Fruit fly (Drosophila melanogaster): ENCODE measurements around the gene CG14105.

Gene CG14105

DNA sequence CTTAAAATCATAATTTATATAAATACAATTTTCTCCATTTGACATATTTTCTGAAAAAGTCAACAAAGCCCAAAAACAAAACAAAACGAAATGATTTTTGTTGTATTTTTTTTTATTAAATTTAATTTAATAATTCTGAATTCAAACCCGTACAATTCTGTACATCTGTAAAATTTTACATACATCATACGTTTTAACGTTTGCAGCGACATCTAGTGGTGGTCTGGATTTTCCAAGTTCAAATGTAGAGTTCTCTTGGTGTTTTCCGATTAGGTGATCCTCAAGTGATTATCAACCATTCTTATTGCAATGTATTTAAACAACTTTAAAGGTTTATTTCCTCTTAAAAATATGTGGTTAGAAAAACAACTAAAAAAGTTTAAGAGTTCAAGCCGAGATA lies 15.5 kb downstream of the CG14105 start:
- TF ChIP-seq EcR (GFP tag; optimal IDR thresholded peaks at IDR 0.05) (peak; percentile 25), CG15710 (tag; optimal IDR thresholded peaks at IDR 0.05) (no peak), D1 (tag; optimal IDR thresholded peaks at IDR 0.05) (peak; percentile 93)

DNA sequence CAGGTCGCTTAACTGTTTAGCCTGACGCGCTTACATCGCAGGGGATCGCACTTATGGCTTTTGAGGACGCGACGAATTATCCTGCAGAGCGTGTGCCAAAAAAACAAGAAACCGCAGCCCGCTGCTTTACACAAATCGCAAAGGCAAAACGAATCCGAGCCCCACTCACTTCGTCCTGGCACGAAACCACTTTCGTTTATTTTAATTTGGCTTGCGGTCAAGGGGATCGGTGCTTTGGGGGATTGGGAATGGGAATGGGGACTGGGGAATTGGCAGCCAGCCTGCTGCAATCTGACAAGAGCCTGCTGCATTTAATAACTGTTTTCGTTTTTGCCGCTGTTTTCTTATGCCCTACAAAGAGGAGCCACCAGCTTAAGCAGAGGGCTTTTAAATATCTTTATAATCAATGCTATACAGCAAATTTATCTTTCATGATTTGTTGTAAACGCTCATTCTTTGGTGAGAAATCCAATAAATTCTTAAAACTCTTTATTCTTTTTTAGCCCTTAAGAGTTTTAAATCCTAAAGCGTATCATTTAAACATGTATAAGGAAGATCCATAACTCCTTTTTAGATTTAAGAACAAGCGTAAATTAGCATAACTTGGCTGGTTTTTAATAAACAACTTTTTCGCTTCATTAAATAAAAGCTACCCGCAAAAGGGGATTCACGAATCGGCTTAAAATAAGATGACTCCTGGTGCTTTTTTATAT lies 16.5 kb downstream of the CG14105 start:
- TF ChIP-seq CG8301 (tag; optimal IDR thresholded peaks at IDR 0.05) = no peak
- no peak for TF ChIP-seq rn (GFP tag; IDR thresholded peaks at IDR 0.05)
- TF ChIP-seq CG17806 (tag; optimal IDR thresholded peaks at IDR 0.05) = peak; percentile 7
- peak; percentile 66 for TF ChIP-seq CG8159 (tag; optimal IDR thresholded peaks at IDR 0.05)
- peak; percentile 51 for TF ChIP-seq Snoo (tag; optimal IDR thresholded peaks at IDR 0.05)
- peak; percentile 11 for TF ChIP-seq Pif1B (GFP tag; optimal IDR thresholded peaks at IDR 0.05)
- no peak for TF ChIP-seq Ets98B (GFP tag; IDR thresholded peaks at IDR 0.05)
- TF ChIP-seq CG34367 (tag; optimal IDR thresholded peaks at IDR 0.05) = peak; percentile 4
- TF ChIP-seq D1 (tag; optimal IDR thresholded peaks at IDR 0.05) = no peak
- TF ChIP-seq CG9948 (tag; optimal IDR thresholded peaks at IDR 0.05) = peak; percentile 5
- peak; percentile 52 for TF ChIP-seq CG15710 (tag; optimal IDR thresholded peaks at IDR 0.05)
- TF ChIP-seq fd96Ca (GFP tag; IDR thresholded peaks at IDR 0.05) = no peak

DNA sequence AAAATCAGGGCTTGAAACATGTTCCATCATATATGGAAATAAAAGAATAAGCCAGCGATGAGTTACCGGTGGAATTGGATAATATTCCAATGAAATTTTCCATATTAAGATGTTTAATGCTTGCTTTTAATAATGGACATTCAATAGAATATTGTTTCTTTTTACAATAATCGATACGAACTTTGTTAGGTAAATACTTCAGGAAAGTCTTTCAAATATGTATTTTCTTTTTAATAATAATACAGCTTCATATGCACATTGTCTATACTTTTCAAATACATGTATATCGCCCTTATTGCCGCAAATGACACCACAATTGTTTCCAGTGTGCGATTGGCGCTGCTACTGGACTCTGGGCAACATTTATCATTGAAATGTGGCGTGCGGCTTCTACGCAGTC lies 19.6 kb downstream of the CG14105 start:
- TF ChIP-seq Snoo (tag; optimal IDR thresholded peaks at IDR 0.05) (peak; percentile 41), CG34367 (tag; optimal IDR thresholded peaks at IDR 0.05) (peak; percentile 35), CG14655 (GFP tag; optimal IDR thresholded peaks at IDR 0.05) (peak; percentile 67), CG12605 (GFP tag; IDR thresholded peaks at IDR 0.05) (no peak), Pif1B (GFP tag; optimal IDR thresholded peaks at IDR 0.05) (peak; percentile 42), CG10348 (GFP tag; IDR thresholded peaks at IDR 0.05) (no peak), gl (tag; optimal IDR thresholded peaks at IDR 0.05) (no peak), rn (GFP tag; IDR thresholded peaks at IDR 0.05) (no peak), Ets98B (GFP tag; IDR thresholded peaks at IDR 0.05) (no peak), Pif1A (GFP tag; optimal IDR thresholded peaks at IDR 0.05) (peak; percentile 38), CG8159 (tag; optimal IDR thresholded peaks at IDR 0.05) (peak; percentile 72), D1 (tag; optimal IDR thresholded peaks at IDR 0.05) (peak; percentile 26), CG9948 (tag; optimal IDR thresholded peaks at IDR 0.05) (peak; percentile 40), CG17806 (tag; optimal IDR thresholded peaks at IDR 0.05) (peak; percentile 46), CG4496 (GFP tag; IDR thresholded peaks at IDR 0.05) (no peak), CG8301 (tag; optimal IDR thresholded peaks at IDR 0.05) (peak; percentile 29), fd96Ca (GFP tag; IDR thresholded peaks at IDR 0.05) (no peak), CG32121 (GFP tag; IDR thresholded peaks at IDR 0.05) (no peak), CG13204 (GFP tag; optimal IDR thresholded peaks at IDR 0.05) (peak; percentile 7), CG15710 (tag; optimal IDR thresholded peaks at IDR 0.05) (peak; percentile 52), EcR (GFP tag; optimal IDR thresholded peaks at IDR 0.05) (no peak)

DNA sequence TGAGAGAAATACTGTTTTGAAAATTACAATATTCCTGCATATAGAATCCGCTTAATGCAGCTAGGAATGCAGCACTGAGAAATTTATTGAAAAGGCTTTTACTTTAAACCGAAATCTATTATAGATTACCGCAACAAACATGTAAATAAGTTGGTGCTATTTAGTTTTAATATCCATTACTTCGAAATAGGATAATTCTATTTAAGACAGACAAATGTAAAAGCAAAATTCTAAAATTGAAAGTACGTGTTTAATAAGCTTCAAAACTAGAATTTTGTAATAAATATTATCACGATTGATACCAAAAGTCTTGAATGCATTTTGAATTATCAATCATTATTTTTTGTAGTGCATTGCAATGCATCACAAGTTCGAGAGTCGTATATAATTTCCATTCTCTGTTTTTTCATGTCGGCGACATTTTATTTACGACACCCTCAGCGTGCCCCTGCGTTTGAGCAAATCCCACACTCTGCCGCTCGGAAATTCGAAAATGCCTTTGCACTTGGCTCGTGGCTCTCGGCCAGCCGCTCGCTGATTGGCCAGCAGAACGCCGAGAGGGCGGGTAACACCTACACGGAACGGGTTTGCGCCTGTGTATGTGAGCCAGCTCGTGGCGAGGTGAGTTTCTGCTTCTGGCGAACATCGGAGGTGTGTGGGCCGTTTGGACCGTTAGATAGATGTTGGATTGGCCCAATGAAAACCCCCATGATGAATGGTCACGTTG lies 23.2 kb downstream of the CG14105 start:
- TF ChIP-seq CG10348 (GFP tag; IDR thresholded peaks at IDR 0.05) = no peak
- no peak for TF ChIP-seq fd96Ca (GFP tag; IDR thresholded peaks at IDR 0.05)
- TF ChIP-seq CG4496 (GFP tag; IDR thresholded peaks at IDR 0.05) = peak; percentile 69
- TF ChIP-seq gl (tag; optimal IDR thresholded peaks at IDR 0.05) = no peak
- TF ChIP-seq CG34367 (tag; optimal IDR thresholded peaks at IDR 0.05) = no peak
- no peak for TF ChIP-seq Snoo (tag; optimal IDR thresholded peaks at IDR 0.05)
- TF ChIP-seq D1 (tag; optimal IDR thresholded peaks at IDR 0.05) = no peak
- no peak for TF ChIP-seq Ets98B (GFP tag; IDR thresholded peaks at IDR 0.05)
- peak; percentile 20 for TF ChIP-seq CG8159 (tag; optimal IDR thresholded peaks at IDR 0.05)
- TF ChIP-seq CG12605 (GFP tag; IDR thresholded peaks at IDR 0.05) = no peak
- no peak for TF ChIP-seq Pif1A (GFP tag; optimal IDR thresholded peaks at IDR 0.05)

DNA sequence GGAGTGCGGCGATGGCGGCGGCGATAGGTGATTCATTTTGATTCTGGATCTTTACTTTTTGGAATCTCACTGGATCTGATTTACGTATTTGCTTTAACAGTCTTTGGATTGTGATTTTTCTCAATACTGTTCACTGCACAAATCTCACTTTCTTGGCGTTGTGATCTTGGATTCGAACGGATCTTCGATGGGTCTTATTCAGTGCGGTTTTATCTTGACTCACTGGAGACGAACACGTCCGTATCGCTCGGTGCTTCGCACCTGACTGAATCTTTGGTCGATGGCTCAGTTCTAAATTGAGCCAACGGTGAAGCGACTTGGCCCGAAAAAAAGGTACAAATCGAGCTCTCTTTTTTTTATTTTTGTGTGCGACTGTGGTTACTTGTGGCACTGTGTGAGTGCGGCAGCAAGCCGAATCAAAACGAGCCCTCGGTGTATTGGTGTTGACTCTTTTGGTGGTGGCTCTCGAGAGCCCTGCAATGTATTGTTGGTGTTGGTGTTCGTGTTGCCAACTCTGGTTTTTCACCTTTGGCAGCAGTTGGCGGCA lies 25.5 kb downstream of the CG14105 start, which contains the start of gene sens:
Gene sens (minus strand): TSS at position 254 of the 547 bp plus-strand sequence.
- TF ChIP-seq Snoo (tag; optimal IDR thresholded peaks at IDR 0.05) (peak; percentile 27), Pif1B (GFP tag; optimal IDR thresholded peaks at IDR 0.05) (no peak)

DNA sequence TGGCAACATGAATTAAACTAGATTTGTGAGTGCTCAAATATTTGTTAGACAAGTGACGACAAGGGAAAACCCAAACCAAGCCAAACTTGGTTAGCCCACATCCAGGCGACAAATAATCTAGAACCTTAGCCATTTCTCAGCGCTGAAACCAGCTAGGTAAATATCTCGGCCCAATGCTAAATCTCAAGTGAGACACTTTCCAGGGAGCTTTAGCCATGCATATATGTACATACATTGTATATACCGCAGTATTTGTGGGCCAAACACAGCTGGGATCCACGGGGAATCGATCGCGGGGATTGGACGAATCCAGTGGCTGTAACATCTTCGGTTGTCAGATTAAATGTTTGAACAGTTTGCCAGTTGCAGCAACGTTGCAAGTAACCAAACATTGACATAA lies 28.8 kb downstream of the CG14105 start:
- TF ChIP-seq rn (GFP tag; IDR thresholded peaks at IDR 0.05) (no peak), CG14655 (GFP tag; optimal IDR thresholded peaks at IDR 0.05) (no peak)

DNA sequence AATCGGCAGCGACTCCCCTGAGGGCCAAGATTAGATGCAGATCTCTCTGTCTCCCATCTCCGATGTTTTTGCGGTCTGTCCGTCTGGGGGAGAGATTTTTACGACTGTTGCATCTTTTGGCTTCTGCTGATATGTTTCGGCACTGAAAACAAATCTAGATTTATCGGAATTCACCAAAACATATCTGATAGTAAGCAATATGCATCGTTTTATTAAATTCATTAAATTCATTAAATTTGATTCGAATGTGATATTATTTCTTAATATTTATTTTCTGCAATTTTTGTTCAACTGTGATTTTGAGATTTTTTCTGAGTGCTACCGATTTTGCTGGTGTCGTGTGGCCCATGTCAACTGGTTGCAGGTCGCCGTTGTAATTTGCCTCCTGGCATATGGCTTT lies 32.9 kb downstream of the CG14105 start:
- peak; percentile 63 for TF ChIP-seq CG8159 (tag; optimal IDR thresholded peaks at IDR 0.05)
- TF ChIP-seq CG13204 (GFP tag; optimal IDR thresholded peaks at IDR 0.05) = no peak
- peak; percentile 11 for TF ChIP-seq CG9948 (tag; optimal IDR thresholded peaks at IDR 0.05)
